Worm (Caenorhabditis elegans) whole organism, midembryonic: ENCODE results near the gene Y79H2A.4.
A peak's percentile ranks its signal among the peaks of the same experiment; 100 is the strongest.

Experiments used
- T22C8.4 ChIP-seq: fragments of 200-800 bp; sonication (Bioruptor generic); IDR thresholded peaks from 2 replicates; pipeline ENCODE4 v1.3.6; 2022; ENCODE audit warnings: missing genetic modification characterization, missing compliant biosample characterization
- cog-1 ChIP-seq: sonication (generic microtip); optimal IDR thresholded peaks from 2 replicates; lab custom pipeline; 2016; ENCODE audit warnings: missing genetic modification characterization, missing compliant biosample characterization
- flt-1 ChIP-seq: fragments of 200-800 bp; sonication (Bioruptor generic); IDR thresholded peaks from 2 replicates; pipeline ENCODE4 v1.3.6; 2022; ENCODE audit warnings: missing genetic modification characterization, missing compliant biosample characterization
- klf-2 ChIP-seq: fragments of 200-800 bp; sonication (Bioruptor generic); conservative IDR thresholded peaks from 2 replicates; pipeline ENCODE4 v1.3.6; 2022; ENCODE audit warnings: missing genetic modification reagents, missing genetic modification characterization, missing compliant biosample characterization
- med-1 ChIP-seq: sonication (generic microtip); optimal IDR thresholded peaks from 2 replicates; lab custom pipeline; 2017; ENCODE audit warnings: missing genetic modification characterization, mild to moderate bottlenecking, missing compliant biosample characterization, antibody characterized with exemption, missing genetic modification reagents; ENCODE audit not compliant: insufficient read depth
- ref-1 ChIP-seq: fragments of 200-800 bp; sonication (Bioruptor generic); conservative IDR thresholded peaks from 2 replicates; pipeline ENCODE4 v1.3.6; 2022; ENCODE audit warnings: missing genetic modification reagents, missing genetic modification characterization, missing compliant biosample characterization
- tab-1 ChIP-seq: fragments of 200-800 bp; sonication (Bioruptor generic); IDR thresholded peaks from 2 replicates; pipeline ENCODE4 v1.3.6; 2022; ENCODE audit warnings: missing genetic modification characterization, missing compliant biosample characterization
- ztf-29 ChIP-seq: fragments of 200-800 bp; sonication (Bioruptor generic); IDR thresholded peaks from 2 replicates; pipeline ENCODE4 v1.3.6; 2022; ENCODE audit warnings: missing genetic modification reagents, missing genetic modification characterization, missing compliant biosample characterization

ce11 chrIII:12015183-12015582, 25.9 kb upstream of the Y79H2A.4 start:
- TF ChIP-seq klf-2 (GFP tag; lab: Robert Waterston, UW), result no peak
- TF ChIP-seq flt-1 (GFP tag; lab: Robert Waterston, UW), result no peak
- TF ChIP-seq tab-1 (GFP tag; lab: Robert Waterston, UW), result no peak
- peak; percentile 66; the same call in 1 of the 2 replicates for TF ChIP-seq ztf-29 (GFP tag; lab: Robert Waterston, UW)
- TF ChIP-seq cog-1 (tag; lab: Kevin White, UChicago), result no peak
- TF ChIP-seq ref-1, result no peak
- no peak for TF ChIP-seq T22C8.4 (GFP tag; lab: Robert Waterston, UW)
- no peak for TF ChIP-seq med-1
